Worm (Caenorhabditis elegans) whole organism, mixed stage, embryonic: ENCODE results near the gene C35D10.1.
A peak's percentile ranks its signal among the peaks of the same experiment; 100 is the strongest.

Experiments used
- M03D4.4 ChIP-seq: sonication (generic microtip); optimal IDR thresholded peaks from 2 replicates; lab custom pipeline; 2017; ENCODE audit warnings: mild to moderate bottlenecking, missing genetic modification characterization, missing compliant biosample characterization
- bed-3 ChIP-seq: fragments of 200-800 bp; sonication (Bioruptor generic); optimal IDR thresholded peaks from 3 replicates; lab custom pipeline; 2018; ENCODE audit warnings: mild to moderate bottlenecking, missing genetic modification characterization, moderate library complexity, missing compliant biosample characterization
- blmp-1 ChIP-seq: fragments of 150-350 bp; optimal IDR thresholded peaks from 2 replicates; lab custom pipeline; 2014; ENCODE audit warnings: missing biosample characterization, missing genetic modification characterization
- ceh-39 ChIP-seq: fragments of 150-350 bp; optimal IDR thresholded peaks from 2 replicates; lab custom pipeline; 2014; ENCODE audit warnings: missing biosample characterization, missing genetic modification characterization
- ceh-43 ChIP-seq: fragments of 200-800 bp; sonication (Bioruptor generic); optimal IDR thresholded peaks from 2 replicates; lab custom pipeline; 2018; ENCODE audit warnings: mild to moderate bottlenecking, missing genetic modification characterization, moderate library complexity, missing compliant biosample characterization
- ceh-83 ChIP-seq: fragments of 200-800 bp; sonication (Bioruptor generic); optimal IDR thresholded peaks from 2 replicates; lab custom pipeline; 2018; ENCODE audit warnings: mild to moderate bottlenecking, missing genetic modification characterization, missing compliant biosample characterization
- ces-1 ChIP-seq: fragments of 150-350 bp; optimal IDR thresholded peaks from 2 replicates; lab custom pipeline; 2014; ENCODE audit warnings: missing biosample characterization, missing genetic modification reagents, missing genetic modification characterization
- cnd-1 ChIP-seq: fragments of 200-800 bp; sonication (Bioruptor generic); optimal IDR thresholded peaks from 2 replicates; lab custom pipeline; 2018; ENCODE audit warnings: mild to moderate bottlenecking, missing genetic modification characterization, missing compliant biosample characterization
- drap-1 ChIP-seq: fragments of 200-800 bp; sonication (Bioruptor generic); optimal IDR thresholded peaks from 3 replicates; lab custom pipeline; 2018; ENCODE audit warnings: mild to moderate bottlenecking, missing genetic modification characterization, missing compliant biosample characterization
- elt-1 ChIP-seq: sonication (generic microtip); optimal IDR thresholded peaks from 2 replicates; lab custom pipeline; 2017; ENCODE audit warnings: missing genetic modification characterization, mild to moderate bottlenecking, missing compliant biosample characterization, antibody characterized with exemption, moderate library complexity, borderline replicate concordance; ENCODE audit not compliant: insufficient read depth
- elt-3 ChIP-seq: fragments of 150-350 bp; optimal IDR thresholded peaks from 2 replicates; lab custom pipeline; 2014; ENCODE audit warnings: missing biosample characterization, missing genetic modification characterization
- flh-1 ChIP-seq: fragments of 200-800 bp; sonication (Bioruptor generic); optimal IDR thresholded peaks from 2 replicates; lab custom pipeline; 2018; ENCODE audit warnings: mild to moderate bottlenecking, missing genetic modification characterization, moderate library complexity, missing compliant biosample characterization
- ham-2 ChIP-seq: fragments of 200-800 bp; sonication (Bioruptor generic); optimal IDR thresholded peaks from 2 replicates; lab custom pipeline; 2018; ENCODE audit warnings: mild to moderate bottlenecking, missing genetic modification characterization, missing compliant biosample characterization
- hlh-1 ChIP-seq: fragments of 150-350 bp; optimal IDR thresholded peaks from 2 replicates; lab custom pipeline; 2014; ENCODE audit warnings: missing biosample characterization, missing genetic modification reagents, missing genetic modification characterization
- lin-13 ChIP-seq: fragments of 150-350 bp; optimal IDR thresholded peaks from 2 replicates; lab custom pipeline; 2014; ENCODE audit warnings: missing biosample characterization, missing genetic modification characterization
- lin-32 ChIP-seq: fragments of 200-800 bp; sonication (Bioruptor generic); optimal IDR thresholded peaks from 2 replicates; lab custom pipeline; 2018; ENCODE audit warnings: mild to moderate bottlenecking, missing genetic modification characterization, missing compliant biosample characterization
- lsy-2 ChIP-seq: fragments of 150-350 bp; optimal IDR thresholded peaks from 2 replicates; lab custom pipeline; 2014; ENCODE audit warnings: missing biosample characterization, missing genetic modification characterization
- mab-5 ChIP-seq: fragments of 150-350 bp; optimal IDR thresholded peaks from 2 replicates; lab custom pipeline; 2014; ENCODE audit warnings: missing biosample characterization, missing genetic modification characterization
- mep-1 ChIP-seq: fragments of 150-350 bp; optimal IDR thresholded peaks from 2 replicates; lab custom pipeline; 2017; ENCODE audit warnings: missing biosample characterization, missing genetic modification reagents, missing genetic modification characterization, inconsistent platforms
- mls-2 ChIP-seq: sonication (generic microtip); optimal IDR thresholded peaks from 2 replicates; lab custom pipeline; 2016; ENCODE audit warnings: mild to moderate bottlenecking, missing genetic modification characterization, moderate library complexity, missing compliant biosample characterization
- nhr-12 ChIP-seq: fragments of 150-350 bp; optimal IDR thresholded peaks from 2 replicates; lab custom pipeline; 2014; ENCODE audit warnings: missing biosample characterization, missing genetic modification characterization
- nhr-2 ChIP-seq: fragments of 150-350 bp; optimal IDR thresholded peaks from 2 replicates; lab custom pipeline; 2014; ENCODE audit warnings: missing biosample characterization, missing genetic modification characterization
- nhr-237 ChIP-seq: fragments of 150-350 bp; optimal IDR thresholded peaks from 2 replicates; lab custom pipeline; 2014; ENCODE audit warnings: missing biosample characterization, missing genetic modification characterization
- nhr-76 ChIP-seq: sonication (generic microtip); optimal IDR thresholded peaks from 2 replicates; lab custom pipeline; 2017; ENCODE audit warnings: missing biosample characterization, missing genetic modification characterization
- pha-4 ChIP-seq: fragments of 150-350 bp; optimal IDR thresholded peaks from 2 replicates; lab custom pipeline; 2018; ENCODE audit warnings: missing biosample characterization, missing genetic modification reagents, missing genetic modification characterization
- sem-2 ChIP-seq: fragments of 200-800 bp; sonication (Bioruptor generic); optimal IDR thresholded peaks from 2 replicates; lab custom pipeline; 2018; ENCODE audit warnings: mild to moderate bottlenecking, missing genetic modification characterization, missing compliant biosample characterization
- snpc-4 ChIP-seq: fragments of 150-350 bp; optimal IDR thresholded peaks from 2 replicates; lab custom pipeline; 2014; ENCODE audit warnings: missing biosample characterization, missing genetic modification characterization
- sptf-1 ChIP-seq: sonication (generic microtip); optimal IDR thresholded peaks from 2 replicates; lab custom pipeline; 2017; ENCODE audit warnings: mild to moderate bottlenecking, missing genetic modification characterization, moderate library complexity, missing compliant biosample characterization
- tbx-8 ChIP-seq: fragments of 200-800 bp; sonication (Bioruptor generic); optimal IDR thresholded peaks from 2 replicates; lab custom pipeline; 2018; ENCODE audit warnings: mild to moderate bottlenecking, missing genetic modification characterization, moderate library complexity, missing compliant biosample characterization
- unc-120 ChIP-seq: sonication (generic microtip); optimal IDR thresholded peaks from 2 replicates; lab custom pipeline; 2017; ENCODE audit warnings: missing genetic modification characterization, missing compliant biosample characterization; ENCODE audit not compliant: poor library complexity, severe bottlenecking
- unc-39 ChIP-seq: fragments of 150-350 bp; optimal IDR thresholded peaks from 2 replicates; lab custom pipeline; 2014; ENCODE audit warnings: missing biosample characterization, missing genetic modification characterization
- unc-62 ChIP-seq: fragments of 150-350 bp; optimal IDR thresholded peaks from 2 replicates; lab custom pipeline; 2014; ENCODE audit warnings: missing biosample characterization, missing genetic modification reagents, missing genetic modification characterization
- zip-8 ChIP-seq: fragments of 150-350 bp; optimal IDR thresholded peaks from 2 replicates; lab custom pipeline; 2014; ENCODE audit warnings: missing biosample characterization, missing genetic modification characterization
- ztf-11 ChIP-seq: fragments of 150-350 bp; optimal IDR thresholded peaks from 2 replicates; lab custom pipeline; 2014; ENCODE audit warnings: missing biosample characterization, missing genetic modification characterization

Gene C35D10.1

ce11 chrIII:4903784-4904183 is 24.2 kb downstream of the C35D10.1 start, which contains the start of gene kbp-2:
Gene kbp-2, minus strand, starts transcription at chrIII:4903884.
- TF ChIP-seq sptf-1 (tag; lab: Kevin White, UChicago) (no peak), mab-5 (no peak), sem-2 (no peak), zip-8 (no peak), nhr-237 (tag; lab: Kevin White, UChicago) (no peak), unc-62 (no peak), cnd-1 (no peak), elt-3 (tag; lab: Kevin White, UChicago) (no peak), lin-13 (tag; lab: Kevin White, UChicago) (no peak), ham-2 (GFP tag; lab: Kevin White, UChicago) (no peak), pha-4 (tag; lab: Kevin White, UChicago) (no peak), ceh-83 (GFP tag; lab: Kevin White, UChicago) (no peak), nhr-12 (tag; lab: Kevin White, UChicago) (no peak), tbx-8 (GFP tag; lab: Kevin White, UChicago) (no peak), elt-1 (tag; lab: Kevin White, UChicago) (no peak), flh-1 (GFP tag; lab: Kevin White, UChicago) (no peak), lin-32 (no peak), nhr-76 (no peak), bed-3 (GFP tag; lab: Kevin White, UChicago) (no peak), drap-1 (GFP tag; lab: Kevin White, UChicago) (no peak)
- TF ChIP-seq, all 35 proteins: peak for 0

- peak; percentile 26 for TF ChIP-seq sptf-1 (tag; lab: Kevin White, UChicago)
- no peak for TF ChIP-seq nhr-237 (tag; lab: Kevin White, UChicago)
- peak; percentile 92 for TF ChIP-seq unc-120 (tag; lab: Kevin White, UChicago)
- peak; percentile 43 for TF ChIP-seq ceh-83 (GFP tag; lab: Kevin White, UChicago)
- TF ChIP-seq ceh-43 (GFP tag; lab: Kevin White, UChicago) = peak; percentile 19
- TF ChIP-seq hlh-1 (tag; lab: Kevin White, UChicago) = peak; percentile 37
- no peak for TF ChIP-seq ztf-11 (tag; lab: Kevin White, UChicago)
- peak; percentile 18 for TF ChIP-seq mep-1 (tag; lab: Kevin White, UChicago)
- TF ChIP-seq ces-1 (GFP tag; lab: Kevin White, UChicago) = peak; percentile 2
- peak; percentile 2 for TF ChIP-seq lin-32
Measured at ce11 chrIII:4905405-4905804, 25.9 kb downstream of the C35D10.1 start, which contains the start of gene F26F4.8. Gene F26F4.8, minus strand, starts transcription at chrIII:4905473.

- TF ChIP-seq pha-4 (tag; lab: Kevin White, UChicago) = no peak
- no peak for TF ChIP-seq ztf-11 (tag; lab: Kevin White, UChicago)
- no peak for TF ChIP-seq elt-1 (tag; lab: Kevin White, UChicago)
- TF ChIP-seq unc-39 (tag; lab: Kevin White, UChicago) = no peak
- TF ChIP-seq lsy-2 = no peak
- TF ChIP-seq nhr-76 = no peak
- no peak for TF ChIP-seq elt-3 (tag; lab: Kevin White, UChicago)
- TF ChIP-seq ceh-83 (GFP tag; lab: Kevin White, UChicago) = no peak
- TF ChIP-seq flh-1 (GFP tag; lab: Kevin White, UChicago) = no peak
- no peak for TF ChIP-seq lin-32
- TF ChIP-seq lin-13 (tag; lab: Kevin White, UChicago) = no peak
- TF ChIP-seq snpc-4 (tag; lab: Kevin White, UChicago) = no peak
- TF ChIP-seq M03D4.4 (tag; lab: Kevin White, UChicago) = no peak
- no peak for TF ChIP-seq cnd-1
- no peak for TF ChIP-seq sptf-1 (tag; lab: Kevin White, UChicago)
- TF ChIP-seq ces-1 (GFP tag; lab: Kevin White, UChicago) = no peak
- TF ChIP-seq ham-2 (GFP tag; lab: Kevin White, UChicago) = no peak
- no peak for TF ChIP-seq zip-8
Measured at ce11 chrIII:4906365-4906764, 26.8 kb downstream of the C35D10.1 start.

- no peak for TF ChIP-seq blmp-1 (tag; lab: Kevin White, UChicago)
- no peak for TF ChIP-seq elt-1 (tag; lab: Kevin White, UChicago)
- no peak for TF ChIP-seq ztf-11 (tag; lab: Kevin White, UChicago)
- no peak for TF ChIP-seq tbx-8 (GFP tag; lab: Kevin White, UChicago)
- TF ChIP-seq elt-3 (tag; lab: Kevin White, UChicago) = no peak
- no peak for TF ChIP-seq ceh-39 (tag; lab: Kevin White, UChicago)
- no peak for TF ChIP-seq nhr-76
- TF ChIP-seq nhr-2 = no peak
- TF ChIP-seq bed-3 (GFP tag; lab: Kevin White, UChicago) = no peak
- TF ChIP-seq lin-32 = no peak
- no peak for TF ChIP-seq sptf-1 (tag; lab: Kevin White, UChicago)
- TF ChIP-seq nhr-12 (tag; lab: Kevin White, UChicago) = no peak
- no peak for TF ChIP-seq drap-1 (GFP tag; lab: Kevin White, UChicago)
- TF ChIP-seq ceh-43 (GFP tag; lab: Kevin White, UChicago) = no peak
- no peak for TF ChIP-seq mls-2
Measured at ce11 chrIII:4906896-4907295, 27.4 kb downstream of the C35D10.1 start, which contains the start of gene rom-1. Gene rom-1, plus strand, starts transcription at chrIII:4907196.
